Worm (Caenorhabditis elegans): ENCODE data around the gene nspb-10.

ce11 chrII:14620730-14621129 lies 32.7 kb upstream of the nspb-10 start:
- no peak for TF ChIP-seq W03F9.2 (tag; optimal IDR thresholded peaks at IDR 0.05)
- no peak for TF ChIP-seq him-1 (tag; optimal IDR thresholded peaks at IDR 0.05)
- no peak for TF ChIP-seq dao-5 (tag; optimal IDR thresholded peaks at IDR 0.05)
